Fruit fly (Drosophila melanogaster) whole organism, pupa: ENCODE results near the gene CG15767.

Experiments
- CG12605 ChIP-seq: fragments of 200-800 bp; sonication (Bioruptor generic); IDR thresholded peaks from 2 replicates; pipeline ENCODE4 v1.3.6; 2022; ENCODE audit warnings: missing biosample characterization, missing genetic modification characterization
- CG8159 ChIP-seq: fragments of 200-800 bp; sonication (Bioruptor generic); optimal IDR thresholded peaks from 3 replicates; lab custom pipeline; 2018; ENCODE audit warnings: missing biosample characterization, mild to moderate bottlenecking, missing genetic modification characterization, moderate library complexity
- D1 ChIP-seq: fragments of 200-800 bp; sonication (Bioruptor generic); optimal IDR thresholded peaks from 2 replicates; lab custom pipeline; 2018; ENCODE audit warnings: missing biosample characterization, mild to moderate bottlenecking, missing genetic modification characterization, moderate library complexity

DNA sequence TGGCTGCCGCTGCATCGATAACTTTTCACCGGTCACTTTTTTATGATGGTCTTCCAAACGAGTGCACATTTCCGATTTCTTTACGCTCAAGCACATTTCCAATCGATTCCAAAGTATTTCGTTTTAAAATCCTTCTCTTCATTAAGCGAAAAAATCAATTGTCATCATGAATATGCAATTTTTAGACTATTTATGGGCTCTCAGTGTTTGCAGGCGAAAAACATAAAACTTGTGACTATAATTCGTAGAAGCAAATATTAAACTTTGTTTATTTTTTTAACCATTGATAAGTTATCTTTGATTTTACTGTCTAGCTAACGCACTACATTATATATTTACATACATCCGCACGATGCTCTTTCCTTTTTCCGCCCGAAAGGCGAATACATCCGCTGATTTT, 19.4 kb downstream of the CG15767 start, which contains the start of gene Prosbeta2R1:
- no peak for TF ChIP-seq CG8159 (tag; lab: Kevin White, UChicago)
- TF ChIP-seq CG12605 (GFP tag; lab: Robert Waterston, UW) = no peak
- no peak for TF ChIP-seq D1
